Worm (Caenorhabditis elegans) whole organism, L3 larva: Measurements from ENCODE around the gene C39D10.5.

Source experiments
- R02D3.7 ChIP-seq: fragments of 150-350 bp; optimal IDR thresholded peaks from 2 replicates; lab custom pipeline; 2014; ENCODE audit warnings: missing biosample characterization, missing genetic modification characterization
- ZK546.5 ChIP-seq: sonication (generic microtip); optimal IDR thresholded peaks from 2 replicates; lab custom pipeline; 2017; ENCODE audit warnings: missing biosample characterization, missing genetic modification characterization
- aly-2 ChIP-seq: fragments of 150-350 bp; optimal IDR thresholded peaks from 2 replicates; lab custom pipeline; 2014; ENCODE audit warnings: missing biosample characterization, missing genetic modification characterization
- ama-1 ChIP-seq: fragments of 150-350 bp; optimal IDR thresholded peaks from 2 replicates; lab custom pipeline; 2018
- ceh-28 ChIP-seq: fragments of 150-350 bp; optimal IDR thresholded peaks from 2 replicates; lab custom pipeline; 2014; ENCODE audit warnings: missing biosample characterization, missing genetic modification reagents, missing genetic modification characterization
- daf-12 ChIP-seq: fragments of 150-350 bp; optimal IDR thresholded peaks from 2 replicates; lab custom pipeline; 2014; ENCODE audit warnings: missing biosample characterization, missing genetic modification reagents, missing genetic modification characterization
- egl-5 ChIP-seq: fragments of 150-350 bp; optimal IDR thresholded peaks from 2 replicates; lab custom pipeline; 2017; ENCODE audit warnings: missing biosample characterization, missing genetic modification reagents, missing genetic modification characterization, inconsistent platforms
- eor-1 ChIP-seq, 2 experiments: fragments of 150-350 bp; optimal IDR thresholded peaks; 2 replicates each; lab custom pipeline; 2014 to 2018; ENCODE audit warnings: missing biosample characterization in 2 of 2, missing genetic modification characterization in 2 of 2
- fkh-2 ChIP-seq: fragments of 150-350 bp; optimal IDR thresholded peaks from 2 replicates; lab custom pipeline; 2014; ENCODE audit warnings: missing biosample characterization, missing genetic modification reagents, missing genetic modification characterization
- hmg-11 ChIP-seq: sonication (generic microtip); optimal IDR thresholded peaks from 2 replicates; lab custom pipeline; 2016; ENCODE audit warnings: missing genetic modification characterization, missing compliant biosample characterization
- jun-1 ChIP-seq: fragments of 150-350 bp; optimal IDR thresholded peaks from 2 replicates; lab custom pipeline; 2014; ENCODE audit warnings: missing biosample characterization, missing genetic modification reagents, missing genetic modification characterization
- lin-39 ChIP-seq: fragments of 150-350 bp; optimal IDR thresholded peaks from 2 replicates; lab custom pipeline; 2018; ENCODE audit warnings: missing biosample characterization, missing genetic modification reagents, missing genetic modification characterization
- lsy-12 ChIP-seq: sonication (generic microtip); optimal IDR thresholded peaks from 2 replicates; lab custom pipeline; 2016; ENCODE audit warnings: mild to moderate bottlenecking, missing genetic modification characterization, missing compliant biosample characterization
- mdl-1 ChIP-seq: fragments of 150-350 bp; optimal IDR thresholded peaks from 2 replicates; lab custom pipeline; 2014; ENCODE audit warnings: missing biosample characterization, missing genetic modification characterization
- mml-1 ChIP-seq: fragments of 150-350 bp; sonication (generic microtip); optimal IDR thresholded peaks from 3 replicates; lab custom pipeline; 2014; ENCODE audit warnings: missing biosample characterization, missing genetic modification characterization
- nfya-1 ChIP-seq: sonication (generic microtip); optimal IDR thresholded peaks from 2 replicates; lab custom pipeline; 2017; ENCODE audit warnings: missing genetic modification characterization, mild to moderate bottlenecking, missing compliant biosample characterization, antibody characterized with exemption, moderate library complexity; ENCODE audit not compliant: insufficient read depth
- nhr-23 ChIP-seq: fragments of 150-350 bp; optimal IDR thresholded peaks from 2 replicates; lab custom pipeline; 2014; ENCODE audit warnings: missing biosample characterization, missing genetic modification reagents, missing genetic modification characterization
- nhr-237 ChIP-seq: fragments of 150-350 bp; optimal IDR thresholded peaks from 2 replicates; lab custom pipeline; 2014; ENCODE audit warnings: missing biosample characterization, missing genetic modification characterization
- nhr-25 ChIP-seq: sonication (generic microtip); optimal IDR thresholded peaks from 2 replicates; lab custom pipeline; 2017; ENCODE audit warnings: missing biosample characterization, missing genetic modification characterization
- nhr-67 ChIP-seq: fragments of 150-350 bp; optimal IDR thresholded peaks from 2 replicates; lab custom pipeline; 2014; ENCODE audit warnings: missing biosample characterization, missing genetic modification characterization
- nhr-76 ChIP-seq: fragments of 150-350 bp; sonication (generic microtip); optimal IDR thresholded peaks from 5 replicates; lab custom pipeline; 2014; ENCODE audit warnings: missing biosample characterization, missing genetic modification characterization
- nhr-77 ChIP-seq: fragments of 150-350 bp; optimal IDR thresholded peaks from 2 replicates; lab custom pipeline; 2014; ENCODE audit warnings: missing biosample characterization, missing genetic modification characterization
- pqm-1 ChIP-seq: fragments of 150-350 bp; optimal IDR thresholded peaks from 2 replicates; lab custom pipeline; 2017; ENCODE audit warnings: missing biosample characterization, missing genetic modification characterization, inconsistent platforms
- sea-2 ChIP-seq: fragments of 150-350 bp; sonication (generic microtip); optimal IDR thresholded peaks from 4 replicates; lab custom pipeline; 2014; ENCODE audit warnings: missing biosample characterization, missing genetic modification reagents, missing genetic modification characterization
- skn-1 ChIP-seq: fragments of 150-350 bp; optimal IDR thresholded peaks from 2 replicates; lab custom pipeline; 2014; ENCODE audit warnings: missing biosample characterization, missing genetic modification characterization
- snpc-4 ChIP-seq: fragments of 150-350 bp; optimal IDR thresholded peaks from 2 replicates; lab custom pipeline; 2014; ENCODE audit warnings: missing biosample characterization, missing genetic modification characterization
- tbx-2 ChIP-seq: sonication (generic microtip); optimal IDR thresholded peaks from 2 replicates; lab custom pipeline; 2016; ENCODE audit warnings: mild to moderate bottlenecking, missing genetic modification characterization, missing compliant biosample characterization
- unc-39 ChIP-seq: sonication (generic microtip); optimal IDR thresholded peaks from 4 replicates; lab custom pipeline; 2017; ENCODE audit warnings: missing biosample characterization, missing genetic modification characterization
- zag-1 ChIP-seq: fragments of 150-350 bp; optimal IDR thresholded peaks from 2 replicates; lab custom pipeline; 2014; ENCODE audit warnings: missing biosample characterization, missing genetic modification characterization
- ztf-11 ChIP-seq: fragments of 150-350 bp; optimal IDR thresholded peaks from 2 replicates; lab custom pipeline; 2014; ENCODE audit warnings: missing biosample characterization, missing genetic modification characterization
- ztf-4 ChIP-seq: fragments of 150-350 bp; optimal IDR thresholded peaks from 2 replicates; lab custom pipeline; 2014; ENCODE audit warnings: missing biosample characterization, missing genetic modification characterization

C39D10.5 gene

DNA sequence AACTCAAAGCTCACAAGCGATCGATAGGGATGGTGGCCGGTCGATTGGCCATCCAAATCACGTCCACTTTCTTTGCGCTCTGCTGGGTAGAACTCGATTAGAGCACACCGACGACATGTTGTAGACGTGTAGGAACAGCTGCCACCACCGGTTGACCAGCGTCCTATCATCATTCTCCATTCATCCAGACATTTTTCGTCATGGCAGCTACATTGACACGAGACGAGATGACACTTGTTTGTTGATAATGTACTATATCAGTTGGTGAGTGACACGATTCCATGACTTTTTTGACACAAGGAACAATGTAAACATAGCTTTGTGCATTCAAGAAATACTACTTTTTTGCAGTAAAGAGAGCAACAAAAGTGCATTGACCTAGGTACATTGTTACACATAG, 25.7 kb downstream of the C39D10.5 start:
- TF ChIP-seq nhr-237 (tag; lab: Kevin White, UChicago) (no peak), hmg-11 (tag; lab: Kevin White, UChicago) (no peak), zag-1 (tag; lab: Kevin White, UChicago) (no peak), nfya-1 (peak; percentile 27), ZK546.5 (no peak), lsy-12 (tag; lab: Kevin White, UChicago) (no peak), snpc-4 (tag; lab: Kevin White, UChicago) (no peak), lin-39 (tag; lab: Kevin White, UChicago) (no peak), egl-5 (tag; lab: Kevin White, UChicago) (peak; percentile 10), ztf-4 (tag; lab: Kevin White, UChicago) (no peak), nhr-25 (tag; lab: Kevin White, UChicago) (no peak), nhr-67 (tag; lab: Kevin White, UChicago) (no peak), jun-1 (no peak), pqm-1 (tag; lab: Kevin White, UChicago) (no peak), daf-12 (no peak), mdl-1 (tag; lab: Kevin White, UChicago) (no peak), skn-1 (no peak)
- TF ChIP-seq, all 47 proteins: peak for 2

- no peak for TF ChIP-seq ama-1 (lab: Kevin White, UChicago)
- no peak for TF ChIP-seq nhr-76
- TF ChIP-seq eor-1 (tag; optimal IDR thresholded peaks at IDR 0.05; lab: Kevin White, UChicago): no peak
Measured at ce11 chrX:7847413-7847812, 44.8 kb downstream of the C39D10.5 start, which contains the start of gene C54D2.6. C54D2.6 (minus strand) TSS chrX:7847513.

- no peak for TF ChIP-seq fkh-2 (tag; lab: Kevin White, UChicago)
- no peak for TF ChIP-seq nhr-23
- no peak for TF ChIP-seq lsy-12 (tag; lab: Kevin White, UChicago)
- TF ChIP-seq ceh-28 (tag; lab: Kevin White, UChicago): no peak
- TF ChIP-seq ZK546.5: no peak
- no peak for TF ChIP-seq tbx-2 (tag; lab: Kevin White, UChicago)
Measured at ce11 chrX:7842241-7842640, 50.0 kb downstream of the C39D10.5 start, which contains the start of gene idpp-11. idpp-11 (plus strand) TSS chrX:7842541.

- no peak for TF ChIP-seq mml-1
- TF ChIP-seq ZK546.5: no peak
- no peak for TF ChIP-seq nhr-76
- no peak for TF ChIP-seq pqm-1 (tag; lab: Kevin White, UChicago)
- TF ChIP-seq ztf-11: no peak
- TF ChIP-seq lin-39 (tag; lab: Kevin White, UChicago): no peak
- no peak for TF ChIP-seq lsy-12 (tag; lab: Kevin White, UChicago)
- no peak for TF ChIP-seq nhr-77 (tag; lab: Kevin White, UChicago)
- TF ChIP-seq tbx-2 (tag; lab: Kevin White, UChicago): no peak
- no peak for TF ChIP-seq ztf-4 (tag; lab: Kevin White, UChicago)
- no peak for TF ChIP-seq eor-1 (tag; optimal IDR thresholded peaks at IDR 0.05; lab: Kevin White, UChicago)
- no peak for TF ChIP-seq unc-39 (tag; lab: Kevin White, UChicago)
- no peak for TF ChIP-seq aly-2
- TF ChIP-seq R02D3.7: no peak
- no peak for TF ChIP-seq zag-1 (tag; lab: Kevin White, UChicago)
- TF ChIP-seq egl-5 (tag; lab: Kevin White, UChicago): no peak
- TF ChIP-seq sea-2 (GFP tag; lab: Kevin White, UChicago): no peak
Measured at ce11 chrX:7839989-7840388, 52.2 kb downstream of the C39D10.5 start.
